Worm (Caenorhabditis elegans): ENCODE data around the gene Y57G11C.3.

The Y57G11C.3 gene

ce11 chrIV:14763938-14764718 is 3.9 kb upstream of the Y57G11C.3 start:
- TF ChIP-seq lin-39 (tag; optimal IDR thresholded peaks at IDR 0.05) (no peak), ztf-7 (tag; optimal IDR thresholded peaks at IDR 0.05) (no peak), ces-1 (GFP tag; optimal IDR thresholded peaks at IDR 0.05) (no peak), fkh-10 (GFP tag; optimal IDR thresholded peaks at IDR 0.05) (no peak), dpl-1 (GFP tag; optimal IDR thresholded peaks at IDR 0.05) (no peak), R02D3.7 (tag; optimal IDR thresholded peaks at IDR 0.05) (no peak), aha-1 (tag) (peak; percentile 86), Y48G9A.11 (GFP tag; IDR thresholded peaks at IDR 0.05) (no peak), snpc-4 (tag; optimal IDR thresholded peaks at IDR 0.05) (no peak), daf-16 (GFP tag; optimal IDR thresholded peaks at IDR 0.05) (no peak), daf-16 (tag; optimal IDR thresholded peaks at IDR 0.05) (peak; percentile 23), ceh-82 (tag; optimal IDR thresholded peaks at IDR 0.05) (no peak), unc-62 (GFP tag; optimal IDR thresholded peaks at IDR 0.05 in 1 of 2) (no peak), unc-62 (tag; optimal IDR thresholded peaks at IDR 0.05) (no peak), Y5F2A.4 (GFP tag; optimal IDR thresholded peaks at IDR 0.05) (no peak), mdt-29 (GFP tag; IDR thresholded peaks at IDR 0.05) (no peak), unc-130 (GFP tag; optimal IDR thresholded peaks at IDR 0.05) (no peak), nhr-28 (tag; optimal IDR thresholded peaks at IDR 0.05) (no peak)

ce11 chrIV:14764719-14765173 is 3.3 kb upstream of the Y57G11C.3 start:
- TF ChIP-seq ztf-7 (tag; optimal IDR thresholded peaks at IDR 0.05): no peak
- TF ChIP-seq T26A8.4 (GFP tag; IDR thresholded peaks at IDR 0.05): peak; percentile 53; the same call in 1 of the 2 replicates
- no peak for TF ChIP-seq zip-2 (tag; optimal IDR thresholded peaks at IDR 0.05)
- TF ChIP-seq spr-1 (tag; optimal IDR thresholded peaks at IDR 0.05): no peak
- TF ChIP-seq pha-4 (GFP tag; IDR thresholded peaks at IDR 0.05): peak; percentile 48
- no peak for TF ChIP-seq pha-4 (tag; optimal IDR thresholded peaks at IDR 0.05)
- peak; percentile 97 for TF ChIP-seq F49E8.2 (tag; optimal IDR thresholded peaks at IDR 0.05; ENCODE audit: borderline replicate concordance)
- TF ChIP-seq dmd-6 (GFP tag; IDR thresholded peaks at IDR 0.05): 0 out of 2 replicates have a peak, but pooled peaks have one; percentile 5
- peak; percentile 39; the same call in 1 of the 2 replicates for TF ChIP-seq set-16 (GFP tag; IDR thresholded peaks at IDR 0.05)
- TF ChIP-seq mep-1 (tag; optimal IDR thresholded peaks at IDR 0.05): no peak
- TF ChIP-seq lir-3 (tag; optimal IDR thresholded peaks at IDR 0.05): no peak
- TF ChIP-seq snpc-1.2 (GFP tag; IDR thresholded peaks at IDR 0.05): peak; percentile 99
- peak; percentile 71 for TF ChIP-seq Y48G9A.11 (GFP tag; IDR thresholded peaks at IDR 0.05)
- peak; percentile 36 for TF ChIP-seq snpc-4 (tag; optimal IDR thresholded peaks at IDR 0.05)
- TF ChIP-seq lin-39 (tag; optimal IDR thresholded peaks at IDR 0.05): no peak
- TF ChIP-seq aha-1 (tag): peak; percentile 66
- TF ChIP-seq egl-43 (GFP tag; IDR thresholded peaks at IDR 0.05): peak; percentile 61; the same call in 1 of the 2 replicates
- peak; percentile 12 for TF ChIP-seq Y5F2A.4 (GFP tag; optimal IDR thresholded peaks at IDR 0.05)
- TF ChIP-seq ceh-44 (GFP tag; IDR thresholded peaks at IDR 0.05): 0 out of 2 replicates have a peak, but pooled peaks have one; percentile 5
- TF ChIP-seq unc-62 (GFP tag; optimal IDR thresholded peaks at IDR 0.05 in 1 of 2): peak in 1 of 2 experiments; percentile 25
- no peak for TF ChIP-seq unc-62 (tag; optimal IDR thresholded peaks at IDR 0.05)
- 0 out of 2 replicates have a peak, but pooled peaks have one; percentile 30 for TF ChIP-seq ZK337.2 (GFP tag; IDR thresholded peaks at IDR 0.05)
- TF ChIP-seq duxl-1 (tag; optimal IDR thresholded peaks at IDR 0.05; ENCODE audit: poor library complexity): no peak
- 0 out of 2 replicates have a peak, but pooled peaks have one; percentile 7 for TF ChIP-seq arid-1 (GFP tag; conservative IDR thresholded peaks at IDR 0.05)
- TF ChIP-seq mdt-29 (GFP tag; IDR thresholded peaks at IDR 0.05): peak; percentile 90
- peak; percentile 75 for TF ChIP-seq unc-130 (GFP tag; optimal IDR thresholded peaks at IDR 0.05)
- TF ChIP-seq vab-7 (GFP tag; IDR thresholded peaks at IDR 0.05): peak; percentile 19; the same call in 1 of the 2 replicates
- TF ChIP-seq lin-15B (tag; optimal IDR thresholded peaks at IDR 0.05): no peak
- no peak for TF ChIP-seq ceh-32 (tag; optimal IDR thresholded peaks at IDR 0.05; ENCODE audit: poor library complexity)
- TF ChIP-seq nhr-6 (tag; optimal IDR thresholded peaks at IDR 0.05): no peak
- peak; percentile 8 for TF ChIP-seq mes-2 (tag; optimal IDR thresholded peaks at IDR 0.05; ENCODE audit: poor library complexity, severe bottlenecking)
- peak; percentile 73 for TF ChIP-seq lin-38 (GFP tag; IDR thresholded peaks at IDR 0.05)
- TF ChIP-seq ZK546.5 (tag; optimal IDR thresholded peaks at IDR 0.05): no peak
- no peak for TF ChIP-seq cey-2 (tag; optimal IDR thresholded peaks at IDR 0.05; ENCODE audit: borderline replicate concordance, insufficient read depth)

All from whole organism, L4 larva.